Fruit fly (Drosophila melanogaster) whole organism, prepupa: ENCODE data around the gene CG17490.

Experiments used
- CG11902 ChIP-seq: fragments of 200-800 bp; sonication (Bioruptor generic); optimal IDR thresholded peaks from 3 replicates; lab custom pipeline; 2016; ENCODE audit warnings: missing biosample characterization, missing genetic modification characterization
- CG6276 ChIP-seq: fragments of 200-800 bp; sonication (Bioruptor generic); optimal IDR thresholded peaks from 2 replicates; lab custom pipeline; 2017; ENCODE audit warnings: missing biosample characterization, mild to moderate bottlenecking, missing genetic modification characterization
- CG6792 ChIP-seq: fragments of 200-800 bp; sonication (Bioruptor generic); optimal IDR thresholded peaks from 3 replicates; lab custom pipeline; 2016; ENCODE audit warnings: missing biosample characterization, missing genetic modification characterization
- CG8319 ChIP-seq: fragments of 200-800 bp; sonication (Bioruptor generic); optimal IDR thresholded peaks from 3 replicates; lab custom pipeline; 2016; ENCODE audit warnings: missing biosample characterization, missing genetic modification characterization
- Eip75B ChIP-seq: fragments of 200-800 bp; sonication (Bioruptor generic); optimal IDR thresholded peaks from 3 replicates; lab custom pipeline; 2016; ENCODE audit warnings: missing biosample characterization, missing genetic modification characterization
- net ChIP-seq: fragments of 200-800 bp; sonication (Bioruptor generic); optimal IDR thresholded peaks from 3 replicates; lab custom pipeline; 2016; ENCODE audit warnings: missing biosample characterization, missing genetic modification characterization

dm6 chr2L:22577875-22578274 is 40.4 kb downstream of the CG17490 start:
- TF ChIP-seq CG6792 (GFP tag; lab: Kevin White, UChicago), result no peak
- TF ChIP-seq CG8319 (GFP tag; lab: Kevin White, UChicago), result no peak
- TF ChIP-seq net (GFP tag; lab: Kevin White, UChicago), result no peak
- TF ChIP-seq CG6276, result no peak
- no peak for TF ChIP-seq Eip75B
- no peak for TF ChIP-seq CG11902 (GFP tag; lab: Kevin White, UChicago)
